Fruit fly (Drosophila melanogaster) whole organism, embryonic: Measurements from ENCODE around the gene CG43750.

Experiments used
- ATbp ChIP-seq: fragments of 200-800 bp; sonication (Bioruptor generic); optimal IDR thresholded peaks from 2 replicates; lab custom pipeline; 2017; ENCODE audit warnings: missing biosample characterization, mild to moderate bottlenecking, missing genetic modification characterization, missing genetic modification reagents
- Antp ChIP-seq: fragments of 200-800 bp; sonication (Bioruptor generic); optimal IDR thresholded peaks from 3 replicates; lab custom pipeline; 2016; ENCODE audit warnings: missing biosample characterization, missing genetic modification characterization
- CG11560 ChIP-seq: fragments of 200-800 bp; sonication (Bioruptor generic); IDR thresholded peaks from 3 replicates; pipeline ENCODE4 v1.3.6; 2022; ENCODE audit warnings: missing biosample characterization, missing genetic modification characterization
- CG12942 ChIP-seq: fragments of 200-800 bp; sonication (Bioruptor generic); optimal IDR thresholded peaks from 3 replicates; lab custom pipeline; 2016; ENCODE audit warnings: missing biosample characterization, missing genetic modification characterization
- CG13287 ChIP-seq: fragments of 200-800 bp; sonication (Bioruptor generic); IDR thresholded peaks from 2 replicates; pipeline ENCODE4 v1.3.6; 2022; ENCODE audit warnings: missing biosample characterization, missing genetic modification characterization; ENCODE audit not compliant: partially characterized antibody
- CG17568 ChIP-seq: fragments of 200-800 bp; sonication (Bioruptor generic); optimal IDR thresholded peaks from 2 replicates; lab custom pipeline; 2018; ENCODE audit warnings: missing biosample characterization, mild to moderate bottlenecking, missing genetic modification characterization, moderate library complexity
- CG17912 ChIP-seq: fragments of 200-800 bp; sonication (Bioruptor generic); optimal IDR thresholded peaks from 2 replicates; lab custom pipeline; 2018; ENCODE audit warnings: missing biosample characterization, mild to moderate bottlenecking, missing genetic modification characterization
- CG1792 ChIP-seq: fragments of 200-800 bp; sonication (Bioruptor generic); optimal IDR thresholded peaks from 2 replicates; lab custom pipeline; 2016; ENCODE audit warnings: missing biosample characterization, missing genetic modification characterization
- CG18764 ChIP-seq: fragments of 200-800 bp; sonication (Bioruptor generic); optimal IDR thresholded peaks from 3 replicates; lab custom pipeline; 2016; ENCODE audit warnings: missing biosample characterization, missing genetic modification characterization
- CG33213 ChIP-seq: fragments of 200-800 bp; sonication (Bioruptor generic); optimal IDR thresholded peaks from 3 replicates; lab custom pipeline; 2016; ENCODE audit warnings: missing biosample characterization, missing genetic modification characterization
- CG3407 ChIP-seq: fragments of 200-800 bp; sonication (Bioruptor generic); optimal IDR thresholded peaks from 2 replicates; lab custom pipeline; 2018; ENCODE audit warnings: missing biosample characterization, mild to moderate bottlenecking, missing genetic modification characterization
- CG4360 ChIP-seq: fragments of 200-800 bp; sonication (Bioruptor generic); IDR thresholded peaks from 2 replicates; pipeline ENCODE4 v1.3.6; 2022; ENCODE audit warnings: missing biosample characterization, missing genetic modification characterization
- CG4617 ChIP-seq: fragments of 200-800 bp; sonication (Bioruptor generic); optimal IDR thresholded peaks from 3 replicates; lab custom pipeline; 2016; ENCODE audit warnings: missing biosample characterization, missing genetic modification characterization, borderline replicate concordance
- CG4854 ChIP-seq: fragments of 200-800 bp; sonication (Bioruptor generic); optimal IDR thresholded peaks from 2 replicates; lab custom pipeline; 2016; ENCODE audit warnings: missing biosample characterization, missing genetic modification characterization, inconsistent platforms
- CG6254 ChIP-seq: fragments of 200-800 bp; sonication (Bioruptor generic); optimal IDR thresholded peaks from 3 replicates; lab custom pipeline; 2017; ENCODE audit warnings: mild to moderate bottlenecking, missing biosample characterization, missing genetic modification reagents, missing genetic modification characterization
- CG7271 ChIP-seq: fragments of 200-800 bp; sonication (Bioruptor generic); optimal IDR thresholded peaks from 2 replicates; lab custom pipeline; 2018; ENCODE audit warnings: missing biosample characterization, mild to moderate bottlenecking, missing genetic modification characterization, moderate library complexity
- CG7745 ChIP-seq: fragments of 200-800 bp; sonication (Bioruptor generic); optimal IDR thresholded peaks from 2 replicates; lab custom pipeline; 2018; ENCODE audit warnings: missing biosample characterization, mild to moderate bottlenecking, missing genetic modification characterization, moderate library complexity
- CG7786 ChIP-seq: fragments of 200-800 bp; sonication (Bioruptor generic); optimal IDR thresholded peaks from 2 replicates; lab custom pipeline; 2016; ENCODE audit warnings: missing biosample characterization, missing genetic modification characterization
- CG8478 ChIP-seq: fragments of >200 bp; optimal IDR thresholded peaks from 2 replicates; lab custom pipeline; 2018
- CG9817 ChIP-seq: fragments of 200-800 bp; sonication (Bioruptor generic); optimal IDR thresholded peaks from 2 replicates; lab custom pipeline; 2018; ENCODE audit warnings: missing biosample characterization, mild to moderate bottlenecking, missing genetic modification characterization, moderate library complexity
- CHES-1-like ChIP-seq: fragments of 200-800 bp; sonication (Bioruptor generic); optimal IDR thresholded peaks from 2 replicates; lab custom pipeline; 2016; ENCODE audit warnings: missing biosample characterization, missing genetic modification characterization
- CkIIα-i1 ChIP-seq: fragments of 200-800 bp; sonication (Bioruptor generic); IDR thresholded peaks from 2 replicates; pipeline ENCODE4 v1.3.6; 2022; ENCODE audit warnings: missing biosample characterization, missing genetic modification characterization
- D19B ChIP-seq: fragments of 200-800 bp; sonication (Bioruptor generic); optimal IDR thresholded peaks from 2 replicates; lab custom pipeline; 2017; ENCODE audit warnings: missing biosample characterization, mild to moderate bottlenecking, missing genetic modification characterization
- Doc2 ChIP-seq: fragments of 200-800 bp; sonication (Bioruptor generic); IDR thresholded peaks from 2 replicates; pipeline ENCODE4 v1.3.6; 2022; ENCODE audit warnings: missing biosample characterization, missing genetic modification characterization
- HLH4C ChIP-seq: fragments of 200-800 bp; sonication (Bioruptor generic); IDR thresholded peaks from 3 replicates; pipeline ENCODE4 v1.3.6; 2022; ENCODE audit warnings: missing biosample characterization, missing genetic modification characterization; ENCODE audit not compliant: partially characterized antibody
- Hmx ChIP-seq: fragments of 200-800 bp; sonication (Bioruptor generic); optimal IDR thresholded peaks from 2 replicates; lab custom pipeline; 2016; ENCODE audit warnings: missing biosample characterization, missing genetic modification characterization
- Lim3 ChIP-seq: fragments of 200-800 bp; sonication (Bioruptor generic); IDR thresholded peaks from 2 replicates; pipeline ENCODE4 v1.3.6; 2022; ENCODE audit warnings: missing biosample characterization, missing genetic modification characterization
- Med ChIP-seq: fragments of 200-800 bp; sonication (Bioruptor generic); peaks from one replicate; lab custom pipeline; 2016; ENCODE audit warnings: missing biosample characterization, missing genetic modification characterization, mild to moderate bottlenecking, inconsistent platforms, moderate library complexity
- NFAT ChIP-seq: fragments of 200-800 bp; sonication (Bioruptor generic); IDR thresholded peaks from 2 replicates; pipeline ENCODE4 v1.3.6; 2022; ENCODE audit warnings: missing biosample characterization, missing genetic modification characterization
- Oaz ChIP-seq: fragments of 200-800 bp; sonication (Bioruptor generic); IDR thresholded peaks from 2 replicates; pipeline ENCODE4 v1.3.6; 2022; ENCODE audit warnings: missing biosample characterization, missing genetic modification characterization
- Optix ChIP-seq: fragments of 200-800 bp; sonication (Bioruptor generic); IDR thresholded peaks from 3 replicates; pipeline ENCODE4 v1.3.6; 2022; ENCODE audit warnings: missing biosample characterization, missing genetic modification characterization
- aop ChIP-seq: fragments of 200-800 bp; sonication (Bioruptor generic); IDR thresholded peaks from 2 replicates; pipeline ENCODE4 v1.3.6; 2022; ENCODE audit warnings: missing biosample characterization, missing genetic modification characterization
- chif ChIP-seq, 2 experiments: fragments of 200-800 bp; sonication (Bioruptor generic); optimal IDR thresholded peaks; 3 replicates each; lab custom pipeline; 2016; ENCODE audit warnings: missing biosample characterization in 2 of 2, missing genetic modification characterization in 2 of 2
- crol ChIP-seq: fragments of 200-800 bp; sonication (Bioruptor generic); IDR thresholded peaks from 2 replicates; pipeline ENCODE4 v1.3.6; 2022; ENCODE audit warnings: missing biosample characterization, missing genetic modification characterization
- crp ChIP-seq, 2 experiments: fragments of 200-800 bp; sonication (Bioruptor generic); optimal IDR thresholded peaks; 2 replicates in 1 of 2; 3 replicates in 1 of 2; lab custom pipeline; 2017; ENCODE audit warnings: missing biosample characterization in 2 of 2, missing genetic modification characterization in 2 of 2, mild to moderate bottlenecking in 1 of 2, moderate library complexity in 1 of 2
- dpn ChIP-seq, 2 experiments: fragments of 200-800 bp; sonication (Bioruptor generic); optimal IDR thresholded peaks; 3 replicates each; lab custom pipeline; 2016; ENCODE audit warnings: missing biosample characterization in 2 of 2, missing genetic modification characterization in 2 of 2
- esg ChIP-seq: fragments of 200-800 bp; sonication (Bioruptor generic); conservative IDR thresholded peaks from 2 replicates; pipeline ENCODE4 v1.3.6; 2022; ENCODE audit warnings: missing biosample characterization, missing genetic modification characterization
- fd102C ChIP-seq: fragments of 200-800 bp; sonication (Bioruptor generic); optimal IDR thresholded peaks from 2 replicates; lab custom pipeline; 2018; ENCODE audit warnings: missing biosample characterization, mild to moderate bottlenecking, missing genetic modification characterization, moderate library complexity
- fd3F ChIP-seq: fragments of 200-800 bp; sonication (Bioruptor generic); optimal IDR thresholded peaks from 2 replicates; lab custom pipeline; 2018; ENCODE audit warnings: missing biosample characterization, mild to moderate bottlenecking, missing genetic modification characterization, moderate library complexity
- gcm2 ChIP-seq: fragments of 200-800 bp; sonication (Bioruptor generic); optimal IDR thresholded peaks from 2 replicates; lab custom pipeline; 2016; ENCODE audit warnings: missing biosample characterization, missing genetic modification characterization
- gsb ChIP-seq: fragments of 200-800 bp; sonication (Bioruptor generic); IDR thresholded peaks from 2 replicates; pipeline ENCODE4 v1.3.6; 2022; ENCODE audit warnings: missing biosample characterization, missing genetic modification characterization
- her ChIP-seq: fragments of 200-800 bp; sonication (Bioruptor generic); optimal IDR thresholded peaks from 2 replicates; lab custom pipeline; 2016; ENCODE audit warnings: missing biosample characterization, missing genetic modification characterization
- lola ChIP-seq, 3 experiments: fragments of >200 bp in 2 of 3; fragments of 200-800 bp in 1 of 3; sonication (Bioruptor generic) in 1 of 3; optimal IDR thresholded peaks; 2 replicates each; lab custom pipeline; 2017 to 2019; ENCODE audit warnings: missing biosample characterization in 3 of 3, missing genetic modification characterization in 3 of 3, mild to moderate bottlenecking in 1 of 3, moderate library complexity in 1 of 3
- nerfin-2 ChIP-seq: fragments of 200-800 bp; sonication (Bioruptor generic); IDR thresholded peaks from 2 replicates; pipeline ENCODE4 v1.3.6; 2022; ENCODE audit warnings: missing biosample characterization, missing genetic modification characterization; ENCODE audit not compliant: partially characterized antibody
- pb ChIP-seq: fragments of 200-800 bp; sonication (Bioruptor generic); optimal IDR thresholded peaks from 3 replicates; lab custom pipeline; 2016; ENCODE audit warnings: missing biosample characterization, missing genetic modification characterization
- pfk ChIP-seq: fragments of 200-800 bp; sonication (Bioruptor generic); optimal IDR thresholded peaks from 2 replicates; lab custom pipeline; 2018; ENCODE audit warnings: missing biosample characterization, mild to moderate bottlenecking, missing genetic modification characterization, moderate library complexity
- repo ChIP-seq: fragments of 200-800 bp; sonication (Bioruptor generic); optimal IDR thresholded peaks from 2 replicates; lab custom pipeline; 2016; ENCODE audit warnings: missing biosample characterization, missing genetic modification characterization
- run ChIP-seq: fragments of 200-800 bp; sonication (Bioruptor generic); optimal IDR thresholded peaks from 3 replicates; lab custom pipeline; 2018; ENCODE audit warnings: missing biosample characterization, mild to moderate bottlenecking, missing genetic modification characterization
- scrt ChIP-seq: fragments of 200-800 bp; sonication (Bioruptor generic); optimal IDR thresholded peaks from 2 replicates; lab custom pipeline; 2018; ENCODE audit warnings: missing biosample characterization, mild to moderate bottlenecking, missing genetic modification characterization, moderate library complexity
- sima ChIP-seq: fragments of 200-800 bp; sonication (Bioruptor generic); optimal IDR thresholded peaks from 2 replicates; lab custom pipeline; 2016; ENCODE audit warnings: missing biosample characterization, missing genetic modification characterization
- stc ChIP-seq: fragments of 200-800 bp; sonication (Bioruptor generic); IDR thresholded peaks from 2 replicates; pipeline ENCODE4 v1.3.6; 2022; ENCODE audit warnings: missing biosample characterization, missing genetic modification characterization
- tgo ChIP-seq: fragments of 200-800 bp; sonication (Bioruptor generic); IDR thresholded peaks from 3 replicates; pipeline ENCODE4 v1.3.6; 2022; ENCODE audit warnings: missing biosample characterization, missing genetic modification characterization

The CG43750 gene

dm6 chr2L:2382971-2383370 is 7.5 kb downstream of the CG43750 start, which contains the start of gene PIG-Wa (continued):
- no peak for TF ChIP-seq Doc2 (GFP tag; lab: Robert Waterston, UW)
- no peak for TF ChIP-seq crp (GFP tag; optimal IDR thresholded peaks at IDR 0.05; lab: Kevin White, UChicago)
- TF ChIP-seq CG4360, result no peak
- no peak for TF ChIP-seq crol
- no peak for TF ChIP-seq CG12942 (GFP tag; lab: Kevin White, UChicago)
- TF ChIP-seq Med (GFP tag; lab: Kevin White, UChicago), result peak; percentile 84
- peak in 1 of 2 experiments; percentile 11 for TF ChIP-seq dpn (GFP tag; optimal IDR thresholded peaks at IDR 0.05; lab: Kevin White, UChicago)
- no peak for TF ChIP-seq gcm2 (GFP tag; lab: Kevin White, UChicago)
- TF ChIP-seq scrt (GFP tag; lab: Kevin White, UChicago), result no peak
- TF ChIP-seq CG1792 (GFP tag; lab: Kevin White, UChicago), result no peak
- TF ChIP-seq CG11560 (tag; lab: Robert Waterston, UW), result no peak
- no peak for TF ChIP-seq CG18764 (GFP tag; lab: Kevin White, UChicago)
- TF ChIP-seq CG17912 (GFP tag; lab: Kevin White, UChicago), result no peak
- no peak for TF ChIP-seq chif (GFP tag; optimal IDR thresholded peaks at IDR 0.05; lab: Kevin White, UChicago)
- no peak for TF ChIP-seq CG7745 (tag; lab: Kevin White, UChicago)
- peak; percentile 59 for TF ChIP-seq CG33213 (GFP tag; lab: Kevin White, UChicago)
- TF ChIP-seq CHES-1-like, result peak; percentile 7
- no peak for TF ChIP-seq HLH4C (GFP tag; lab: Robert Waterston, UW)
- no peak for TF ChIP-seq CG6254
- TF ChIP-seq CG7786, result no peak
- no peak for TF ChIP-seq gsb
- TF ChIP-seq Lim3, result no peak
- no peak for TF ChIP-seq CG4617 (GFP tag; lab: Kevin White, UChicago)
- TF ChIP-seq fd3F (GFP tag; lab: Kevin White, UChicago), result no peak
- no peak for TF ChIP-seq pfk (GFP tag; lab: Kevin White, UChicago)
- TF ChIP-seq CG17568 (GFP tag; lab: Kevin White, UChicago), result no peak
- TF ChIP-seq aop (GFP tag; lab: Robert Waterston, UW), result no peak
- peak; percentile 62 for TF ChIP-seq CG13287 (GFP tag; lab: Robert Waterston, UW)

- TF ChIP-seq esg (peak; percentile 96), pb (GFP tag; lab: Kevin White, UChicago) (no peak), CG7271 (peak; percentile 83), CG4854 (GFP tag; lab: Kevin White, UChicago) (peak; percentile 71), her (GFP tag; lab: Kevin White, UChicago) (no peak), stc (GFP tag; lab: Robert Waterston, UW) (peak; percentile 97), Hmx (peak; percentile 5), Antp (GFP tag; lab: Kevin White, UChicago) (peak; percentile 45), run (peak; percentile 74), repo (GFP tag; lab: Kevin White, UChicago) (peak; percentile 20), fd102C (GFP tag; lab: Kevin White, UChicago) (peak; percentile 69), CkIIα-i1 (GFP tag; lab: Robert Waterston, UW) (no peak; the same call in 1 of the 2 replicates), Oaz (peak; percentile 95), Optix (peak; percentile 93), sima (GFP tag; lab: Kevin White, UChicago) (no peak), CG3407 (peak; percentile 86), nerfin-2 (GFP tag; lab: Robert Waterston, UW) (no peak), CG8478 (lab: Kevin White, UChicago) (no peak), CG9817 (tag; lab: Kevin White, UChicago) (peak; percentile 93), tgo (GFP tag; lab: Robert Waterston, UW) (peak; percentile 97), Lim3 (peak; percentile 84), lola (GFP tag; optimal IDR thresholded peaks at IDR 0.05; lab: Kevin White, UChicago) (peak in 1 of 3 experiments; percentile 93), ATbp (GFP tag; lab: Kevin White, UChicago) (peak; percentile 89), D19B (peak; percentile 68), NFAT (GFP tag; lab: Robert Waterston, UW) (peak; percentile 95)
Measured at dm6 chr2L:2380805-2381204, 9.7 kb downstream of the CG43750 start, which contains the start of gene Eogt. Gene Eogt, plus strand, starts transcription at chr2L:2381097.
